Fruit fly (Drosophila melanogaster) whole organism, embryonic: Measurements from ENCODE around the gene CG6149.

Source experiments
- ATbp ChIP-seq: fragments of 200-800 bp; sonication (Bioruptor generic); optimal IDR thresholded peaks from 2 replicates; lab custom pipeline; 2017; ENCODE audit warnings: missing biosample characterization, mild to moderate bottlenecking, missing genetic modification characterization, missing genetic modification reagents
- B-H2 ChIP-seq: fragments of 200-800 bp; sonication (Bioruptor generic); optimal IDR thresholded peaks from 2 replicates; lab custom pipeline; 2018; ENCODE audit warnings: missing biosample characterization, mild to moderate bottlenecking, missing genetic modification characterization
- C15 ChIP-seq: fragments of 200-800 bp; sonication (Bioruptor generic); IDR thresholded peaks from 3 replicates; pipeline ENCODE4 v1.3.6; 2022; ENCODE audit warnings: missing biosample characterization, missing genetic modification characterization
- CG12071 ChIP-seq: fragments of 200-800 bp; sonication (Bioruptor generic); optimal IDR thresholded peaks from 3 replicates; lab custom pipeline; 2018; ENCODE audit warnings: missing biosample characterization, mild to moderate bottlenecking, missing genetic modification characterization
- CG12155 ChIP-seq: fragments of 200-800 bp; sonication (Bioruptor generic); optimal IDR thresholded peaks from 3 replicates; lab custom pipeline; 2016; ENCODE audit warnings: missing biosample characterization, missing genetic modification characterization
- CG14014 ChIP-seq: fragments of 200-800 bp; sonication (Bioruptor generic); IDR thresholded peaks from 2 replicates; pipeline ENCODE4 v1.3.6; 2022; ENCODE audit warnings: missing biosample characterization, missing genetic modification characterization
- CG1529 ChIP-seq: fragments of 200-800 bp; sonication (Bioruptor generic); optimal IDR thresholded peaks from 3 replicates; lab custom pipeline; 2018; ENCODE audit warnings: missing biosample characterization, missing genetic modification characterization
- CG17802 ChIP-seq: fragments of 200-800 bp; sonication (Bioruptor generic); optimal IDR thresholded peaks from 2 replicates; lab custom pipeline; 2018; ENCODE audit warnings: missing biosample characterization, mild to moderate bottlenecking, missing genetic modification characterization, moderate library complexity
- CG1792 ChIP-seq: fragments of 200-800 bp; sonication (Bioruptor generic); optimal IDR thresholded peaks from 2 replicates; lab custom pipeline; 2016; ENCODE audit warnings: missing biosample characterization, missing genetic modification characterization
- CG18476 ChIP-seq: fragments of 200-800 bp; sonication (Bioruptor generic); optimal IDR thresholded peaks from 2 replicates; lab custom pipeline; 2016; ENCODE audit warnings: missing biosample characterization, mild to moderate bottlenecking, missing genetic modification characterization
- CG2129 ChIP-seq: fragments of 200-800 bp; sonication (Bioruptor generic); IDR thresholded peaks from 2 replicates; pipeline ENCODE4 v1.3.6; 2022; ENCODE audit warnings: missing biosample characterization, missing genetic modification characterization; ENCODE audit not compliant: partially characterized antibody
- CG2199 ChIP-seq: fragments of 200-800 bp; sonication (Bioruptor generic); IDR thresholded peaks from 3 replicates; pipeline ENCODE4 v1.3.6; 2022; ENCODE audit warnings: missing biosample characterization, missing genetic modification characterization
- CG2202 ChIP-seq: fragments of 200-800 bp; sonication (Bioruptor generic); optimal IDR thresholded peaks from 2 replicates; lab custom pipeline; 2018; ENCODE audit warnings: missing biosample characterization, mild to moderate bottlenecking, missing genetic modification characterization
- CG3407 ChIP-seq: fragments of 200-800 bp; sonication (Bioruptor generic); optimal IDR thresholded peaks from 2 replicates; lab custom pipeline; 2018; ENCODE audit warnings: missing biosample characterization, mild to moderate bottlenecking, missing genetic modification characterization
- CG4282 ChIP-seq: fragments of 200-800 bp; sonication (Bioruptor generic); optimal IDR thresholded peaks from 2 replicates; lab custom pipeline; 2016; ENCODE audit warnings: missing biosample characterization, missing genetic modification characterization
- CG6683 ChIP-seq: fragments of 200-800 bp; sonication (Bioruptor generic); optimal IDR thresholded peaks from 2 replicates; lab custom pipeline; 2017; ENCODE audit warnings: missing biosample characterization, mild to moderate bottlenecking, missing genetic modification characterization, missing genetic modification reagents
- CG6791 ChIP-seq: fragments of 200-800 bp; sonication (Bioruptor generic); IDR thresholded peaks from 3 replicates; pipeline ENCODE4 v1.3.6; 2022; ENCODE audit warnings: missing biosample characterization, missing genetic modification characterization; ENCODE audit not compliant: partially characterized antibody
- CG7786 ChIP-seq: fragments of 200-800 bp; sonication (Bioruptor generic); optimal IDR thresholded peaks from 2 replicates; lab custom pipeline; 2016; ENCODE audit warnings: missing biosample characterization, missing genetic modification characterization
- CG8478 ChIP-seq: fragments of >200 bp; optimal IDR thresholded peaks from 2 replicates; lab custom pipeline; 2018
- CG9437 ChIP-seq: fragments of 200-800 bp; sonication (Bioruptor generic); optimal IDR thresholded peaks from 2 replicates; lab custom pipeline; 2018; ENCODE audit warnings: missing biosample characterization, mild to moderate bottlenecking, missing genetic modification characterization
- Dip2 ChIP-seq: fragments of 200-800 bp; sonication (Bioruptor generic); IDR thresholded peaks from 2 replicates; pipeline ENCODE4 v1.3.6; 2022; ENCODE audit warnings: missing biosample characterization, missing genetic modification characterization
- Eip74EF ChIP-seq, 2 experiments: fragments of 200-800 bp in 1 of 2; fragments of >200 bp in 1 of 2; sonication (Bioruptor generic) in 1 of 2; optimal IDR thresholded peaks; 2 replicates each; lab custom pipeline; 2017 to 2019; ENCODE audit warnings: missing biosample characterization in 2 of 2, missing genetic modification characterization in 2 of 2, mild to moderate bottlenecking in 1 of 2, moderate library complexity in 1 of 2
- Gsc ChIP-seq: fragments of 200-800 bp; sonication (Bioruptor generic); IDR thresholded peaks from 2 replicates; pipeline ENCODE4 v1.3.6; 2022; ENCODE audit warnings: missing biosample characterization, missing genetic modification characterization
- HLH4C ChIP-seq: fragments of 200-800 bp; sonication (Bioruptor generic); IDR thresholded peaks from 3 replicates; pipeline ENCODE4 v1.3.6; 2022; ENCODE audit warnings: missing biosample characterization, missing genetic modification characterization; ENCODE audit not compliant: partially characterized antibody
- HLH54F ChIP-seq: fragments of 200-800 bp; sonication (Bioruptor generic); optimal IDR thresholded peaks from 3 replicates; lab custom pipeline; 2016; ENCODE audit warnings: missing biosample characterization, missing genetic modification characterization
- HLHmδ ChIP-seq: fragments of 200-800 bp; sonication (Bioruptor generic); optimal IDR thresholded peaks from 2 replicates; lab custom pipeline; 2018; ENCODE audit warnings: missing biosample characterization, mild to moderate bottlenecking, missing genetic modification characterization, moderate library complexity
- Mes4 ChIP-seq: fragments of 200-800 bp; sonication (Bioruptor generic); optimal IDR thresholded peaks from 2 replicates; lab custom pipeline; 2016; ENCODE audit warnings: missing biosample characterization, missing genetic modification characterization
- TFAM ChIP-seq: fragments of 200-800 bp; sonication (Bioruptor generic); optimal IDR thresholded peaks from 2 replicates; lab custom pipeline; 2017; ENCODE audit warnings: missing biosample characterization, missing genetic modification characterization, inconsistent platforms
- ab ChIP-seq: fragments of 200-800 bp; sonication (Bioruptor generic); optimal IDR thresholded peaks from 2 replicates; lab custom pipeline; 2016; ENCODE audit warnings: missing biosample characterization, missing genetic modification characterization
- ase ChIP-seq: fragments of 200-800 bp; sonication (Bioruptor generic); IDR thresholded peaks from 3 replicates; pipeline ENCODE4 v1.3.6; 2022; ENCODE audit warnings: missing biosample characterization, missing genetic modification characterization
- cg ChIP-seq: fragments of 200-800 bp; sonication (Bioruptor generic); optimal IDR thresholded peaks from 3 replicates; lab custom pipeline; 2019; ENCODE audit warnings: missing biosample characterization, mild to moderate bottlenecking, missing genetic modification characterization, moderate library complexity
- dan ChIP-seq: fragments of 200-800 bp; sonication (Bioruptor generic); IDR thresholded peaks from 2 replicates; pipeline ENCODE4 v1.3.6; 2022; ENCODE audit warnings: missing biosample characterization, missing genetic modification characterization
- dmrt99B ChIP-seq: fragments of 200-800 bp; sonication (Bioruptor generic); optimal IDR thresholded peaks from 2 replicates; lab custom pipeline; 2018; ENCODE audit warnings: missing biosample characterization, mild to moderate bottlenecking, missing genetic modification characterization, moderate library complexity
- exex ChIP-seq: fragments of 200-800 bp; sonication (Bioruptor generic); optimal IDR thresholded peaks from 4 replicates; lab custom pipeline; 2018; ENCODE audit warnings: missing biosample characterization, mild to moderate bottlenecking, missing genetic modification characterization, moderate library complexity
- eyg ChIP-seq: fragments of 200-800 bp; sonication (Bioruptor generic); optimal IDR thresholded peaks from 3 replicates; lab custom pipeline; 2016; ENCODE audit warnings: missing biosample characterization, missing genetic modification characterization
- fu2 ChIP-seq: fragments of 200-800 bp; sonication (Bioruptor generic); optimal IDR thresholded peaks from 2 replicates; lab custom pipeline; 2016; ENCODE audit warnings: missing biosample characterization, missing genetic modification characterization
- gcm ChIP-seq: fragments of 200-800 bp; sonication (Bioruptor generic); optimal IDR thresholded peaks from 2 replicates; lab custom pipeline; 2019; ENCODE audit warnings: missing biosample characterization, mild to moderate bottlenecking, missing genetic modification characterization, moderate library complexity
- gfzf ChIP-seq: fragments of 200-800 bp; sonication (Bioruptor generic); optimal IDR thresholded peaks from 2 replicates; lab custom pipeline; 2016; ENCODE audit warnings: missing biosample characterization, mild to moderate bottlenecking, missing genetic modification characterization, moderate library complexity
- h ChIP-seq: fragments of >200 bp; optimal IDR thresholded peaks from 2 replicates; lab custom pipeline; 2017
- kah ChIP-seq: fragments of 200-800 bp; sonication (Bioruptor generic); optimal IDR thresholded peaks from 2 replicates; lab custom pipeline; 2018; ENCODE audit warnings: missing biosample characterization, mild to moderate bottlenecking, missing genetic modification characterization
- lola ChIP-seq, 3 experiments: fragments of >200 bp in 2 of 3; fragments of 200-800 bp in 1 of 3; sonication (Bioruptor generic) in 1 of 3; optimal IDR thresholded peaks; 2 replicates each; lab custom pipeline; 2017 to 2019; ENCODE audit warnings: missing biosample characterization in 3 of 3, missing genetic modification characterization in 3 of 3, mild to moderate bottlenecking in 1 of 3, moderate library complexity in 1 of 3
- maf-S ChIP-seq: fragments of 200-800 bp; sonication (Bioruptor generic); optimal IDR thresholded peaks from 2 replicates; lab custom pipeline; 2016; ENCODE audit warnings: missing biosample characterization, missing genetic modification characterization
- nerfin-2 ChIP-seq: fragments of 200-800 bp; sonication (Bioruptor generic); IDR thresholded peaks from 2 replicates; pipeline ENCODE4 v1.3.6; 2022; ENCODE audit warnings: missing biosample characterization, missing genetic modification characterization; ENCODE audit not compliant: partially characterized antibody
- otp ChIP-seq: fragments of 200-800 bp; sonication (Bioruptor generic); IDR thresholded peaks from 3 replicates; pipeline ENCODE4, ENCODE4 v1.3.6; 2022; ENCODE audit warnings: missing biosample characterization, missing genetic modification characterization
- pita ChIP-seq: fragments of 200-800 bp; sonication (Bioruptor generic); optimal IDR thresholded peaks from 2 replicates; lab custom pipeline; 2017; ENCODE audit warnings: missing biosample characterization, mild to moderate bottlenecking, missing genetic modification characterization
- pzg ChIP-seq: fragments of 200-800 bp; sonication (Bioruptor generic); optimal IDR thresholded peaks from 3 replicates; lab custom pipeline; 2018; ENCODE audit warnings: missing biosample characterization, mild to moderate bottlenecking, missing genetic modification characterization, moderate library complexity
- trem ChIP-seq: fragments of 200-800 bp; optimal IDR thresholded peaks from 3 replicates; lab custom pipeline; 2019; ENCODE audit warnings: missing biosample characterization, mild to moderate bottlenecking, missing genetic modification characterization, moderate library complexity
- tup ChIP-seq: fragments of 200-800 bp; sonication (Bioruptor generic); optimal IDR thresholded peaks from 2 replicates; lab custom pipeline; 2016; ENCODE audit warnings: missing biosample characterization, mild to moderate bottlenecking, missing genetic modification characterization, moderate library complexity
- usp ChIP-seq: fragments of >200 bp; optimal IDR thresholded peaks from 2 replicates; lab custom pipeline; 2017; ENCODE audit warnings: missing biosample characterization, missing genetic modification characterization
- yki ChIP-seq: fragments of >200 bp; optimal IDR thresholded peaks from 3 replicates; lab custom pipeline; 2018
- zfh1 ChIP-seq: fragments of 200-800 bp; sonication (Bioruptor generic); IDR thresholded peaks from 3 replicates; pipeline ENCODE4 v1.3.6; 2022; ENCODE audit warnings: missing biosample characterization, missing genetic modification characterization

Gene CG6149

dm6 chr3L:11415382-11415781, 19.9 kb downstream of the CG6149 start (continued):
- TF ChIP-seq CG9437 (GFP tag; lab: Kevin White, UChicago) (peak; percentile 57), tup (GFP tag; lab: Kevin White, UChicago) (peak; percentile 36), CG8478 (lab: Kevin White, UChicago) (no peak), CG18476 (peak; percentile 67), HLHmδ (GFP tag; lab: Kevin White, UChicago) (no peak), CG1792 (GFP tag; lab: Kevin White, UChicago) (no peak), CG2129 (no peak), CG4282 (GFP tag; lab: Kevin White, UChicago) (no peak), CG2199 (GFP tag; lab: Robert Waterston, UW) (no peak), CG17802 (tag; lab: Kevin White, UChicago) (peak; percentile 50), CG14014 (GFP tag; lab: Robert Waterston, UW) (0 out of 2 replicates have a peak, but pooled peaks have one; percentile 39), C15 (GFP tag; lab: Robert Waterston, UW) (no peak; the same call in 2 of the 3 replicates), zfh1 (GFP tag; lab: Robert Waterston, UW) (peak; percentile 91), cg (GFP tag; lab: Kevin White, UChicago) (no peak), kah (peak; percentile 17), fu2 (GFP tag; lab: Kevin White, UChicago) (no peak), usp (GFP tag; lab: Kevin White, UChicago) (no peak), ab (GFP tag; lab: Kevin White, UChicago) (no peak), otp (peak; percentile 89), Gsc (GFP tag; lab: Robert Waterston, UW) (peak; percentile 23; the same call in 1 of the 2 replicates), Eip74EF (GFP tag; optimal IDR thresholded peaks at IDR 0.05; lab: Kevin White, UChicago) (peak in 1 of 2 experiments; percentile 39), dmrt99B (tag; lab: Kevin White, UChicago) (peak; percentile 80), CG12155 (GFP tag; lab: Kevin White, UChicago) (peak; percentile 61), dan (GFP tag; lab: Robert Waterston, UW) (peak; percentile 49; the same call in 1 of the 2 replicates), CG12071 (no peak), CG6791 (GFP tag; lab: Robert Waterston, UW) (no peak), gcm (GFP tag; lab: Kevin White, UChicago) (peak; percentile 83), eyg (GFP tag; lab: Kevin White, UChicago) (no peak), CG2202 (tag; lab: Kevin White, UChicago) (peak; percentile 85), exex (tag; lab: Kevin White, UChicago) (no peak), ase (GFP tag; lab: Robert Waterston, UW) (peak; percentile 55; the same call in 2 of the 3 replicates), CG7786 (GFP tag; lab: Kevin White, UChicago) (no peak), pita (no peak), CG1529 (GFP tag; lab: Kevin White, UChicago) (peak; percentile 69), pzg (GFP tag; lab: Kevin White, UChicago) (no peak), trem (tag; lab: Kevin White, UChicago) (peak; percentile 70), Mes4 (GFP tag; lab: Kevin White, UChicago) (no peak), B-H2 (GFP tag; lab: Kevin White, UChicago) (no peak), maf-S (GFP tag; lab: Kevin White, UChicago) (no peak), yki (no peak), TFAM (GFP tag; lab: Kevin White, UChicago) (peak; percentile 1), h (lab: Kevin White, UChicago) (no peak), lola (GFP tag; optimal IDR thresholded peaks at IDR 0.05; lab: Kevin White, UChicago) (peak in 1 of 3 experiments; percentile 91), nerfin-2 (GFP tag; lab: Robert Waterston, UW) (no peak), HLH4C (GFP tag; lab: Robert Waterston, UW) (no peak), CG3407 (peak; percentile 67), gfzf (GFP tag; lab: Kevin White, UChicago) (no peak), ATbp (GFP tag; lab: Kevin White, UChicago) (peak; percentile 71), Dip2 (GFP tag; lab: Robert Waterston, UW) (no peak), HLH54F (GFP tag; lab: Kevin White, UChicago) (peak; percentile 19), CG6683 (GFP tag; lab: Kevin White, UChicago) (peak; percentile 43)
